Worm (Caenorhabditis elegans) whole organism, L4 larva: ENCODE results near the gene smcl-1.
A peak's percentile ranks its signal among the peaks of the same experiment; 100 is the strongest.

Experiments used
- F44E2.7 ChIP-seq: fragments of 200-800 bp; sonication (Bioruptor generic); IDR thresholded peaks from 2 replicates; pipeline ENCODE4 v2.1.2; 2022; ENCODE audit warnings: missing genetic modification characterization, missing compliant biosample characterization
- F49E8.2 ChIP-seq: sonication (generic microtip); optimal IDR thresholded peaks from 2 replicates; lab custom pipeline; 2016; ENCODE audit warnings: missing compliant biosample characterization, mild to moderate bottlenecking, missing genetic modification characterization, borderline replicate concordance
- Y48G9A.11 ChIP-seq: fragments of 200-800 bp; sonication (Bioruptor generic); IDR thresholded peaks from 2 replicates; pipeline ENCODE4 v1.3.6; 2022; ENCODE audit warnings: missing genetic modification reagents, missing genetic modification characterization, missing compliant biosample characterization
- ZK337.2 ChIP-seq: fragments of 200-800 bp; sonication (Bioruptor generic); IDR thresholded peaks from 2 replicates; pipeline ENCODE4 v1.3.6; 2022; ENCODE audit warnings: missing genetic modification reagents, missing genetic modification characterization, missing compliant biosample characterization
- aha-1 ChIP-seq: fragments of 150-350 bp; peaks from one replicate; lab custom pipeline; 2014; ENCODE audit warnings: missing biosample characterization, missing genetic modification characterization
- ceh-28 ChIP-seq: fragments of 150-350 bp; optimal IDR thresholded peaks from 2 replicates; lab custom pipeline; 2014; ENCODE audit warnings: missing biosample characterization, missing genetic modification reagents, missing genetic modification characterization
- cey-2 ChIP-seq: sonication (generic microtip); optimal IDR thresholded peaks from 3 replicates; lab custom pipeline; 2017; ENCODE audit warnings: missing genetic modification characterization, mild to moderate bottlenecking, missing compliant biosample characterization, antibody characterized with exemption, borderline replicate concordance; ENCODE audit not compliant: insufficient read depth
- ctbp-1 ChIP-seq: fragments of 200-800 bp; sonication (Bioruptor generic); IDR thresholded peaks from 2 replicates; pipeline ENCODE4 v1.3.6; 2022; ENCODE audit warnings: missing genetic modification reagents, missing genetic modification characterization, missing compliant biosample characterization
- daf-16 ChIP-seq, 3 experiments: sonication (generic microtip); optimal IDR thresholded peaks; 2 replicates each; lab custom pipeline; 2016 to 2017; ENCODE audit warnings: missing genetic modification characterization in 3 of 3, missing genetic modification reagents in 3 of 3, mild to moderate bottlenecking in 2 of 3, missing compliant biosample characterization in 2 of 3, missing biosample characterization in 1 of 3, moderate library complexity in 1 of 3
- dmd-6 ChIP-seq: fragments of 200-800 bp; sonication (Bioruptor generic); IDR thresholded peaks from 2 replicates; pipeline ENCODE4 v1.3.6; 2022; ENCODE audit warnings: missing genetic modification reagents, missing genetic modification characterization, missing compliant biosample characterization
- dmd-9 ChIP-seq: fragments of 200-800 bp; sonication (Bioruptor generic); IDR thresholded peaks from 2 replicates; pipeline ENCODE4 v1.3.6; 2022; ENCODE audit warnings: missing genetic modification reagents, missing genetic modification characterization, missing compliant biosample characterization
- dpl-1 ChIP-seq: fragments of 150-350 bp; optimal IDR thresholded peaks from 2 replicates; lab custom pipeline; 2014; ENCODE audit warnings: missing biosample characterization, missing genetic modification reagents, missing genetic modification characterization
- dve-1 ChIP-seq: sonication (generic microtip); optimal IDR thresholded peaks from 2 replicates; lab custom pipeline; 2017; ENCODE audit warnings: antibody characterized with exemption, mild to moderate bottlenecking, missing genetic modification characterization, missing compliant biosample characterization; ENCODE audit not compliant: insufficient read depth
- egl-27 ChIP-seq: sonication (generic microtip); optimal IDR thresholded peaks from 3 replicates; lab custom pipeline; 2017; ENCODE audit warnings: missing biosample characterization, missing genetic modification reagents, missing genetic modification characterization
- fkh-10 ChIP-seq: fragments of 150-350 bp; optimal IDR thresholded peaks from 2 replicates; lab custom pipeline; 2014; ENCODE audit warnings: missing biosample characterization, missing genetic modification reagents, missing genetic modification characterization
- hlh-30 ChIP-seq: sonication (generic microtip); optimal IDR thresholded peaks from 2 replicates; lab custom pipeline; 2017; ENCODE audit warnings: antibody characterized with exemption, mild to moderate bottlenecking, missing genetic modification characterization, missing compliant biosample characterization; ENCODE audit not compliant: insufficient read depth
- hmg-1.1 ChIP-seq: fragments of 200-800 bp; sonication (Bioruptor generic); IDR thresholded peaks from 2 replicates; pipeline ENCODE4 v1.3.6; 2022; ENCODE audit warnings: missing genetic modification reagents, missing genetic modification characterization, missing compliant biosample characterization
- lin-15B ChIP-seq: fragments of 150-350 bp; sonication (generic microtip); optimal IDR thresholded peaks from 3 replicates; lab custom pipeline; 2014; ENCODE audit warnings: missing biosample characterization, missing genetic modification characterization
- madf-5 ChIP-seq, 2 experiments: fragments of 200-800 bp; sonication (Bioruptor generic); IDR thresholded peaks; 2 replicates each; pipeline ENCODE4 v1.3.6; 2022; ENCODE audit warnings: missing compliant biosample characterization in 2 of 2, missing genetic modification characterization in 2 of 2
- madf-9 ChIP-seq: fragments of 200-800 bp; sonication (Bioruptor generic); conservative IDR thresholded peaks from 2 replicates; pipeline ENCODE4 v1.3.6; 2022; ENCODE audit warnings: missing genetic modification reagents, missing genetic modification characterization, missing compliant biosample characterization
- mxl-2 ChIP-seq: fragments of 200-800 bp; sonication (Bioruptor generic); conservative IDR thresholded peaks from 2 replicates; pipeline ENCODE4 v1.3.6; 2022; ENCODE audit warnings: missing genetic modification reagents, missing genetic modification characterization, missing compliant biosample characterization
- mxl-3 ChIP-seq: fragments of 200-800 bp; sonication (Bioruptor generic); optimal IDR thresholded peaks from 2 replicates; lab custom pipeline; 2018; ENCODE audit warnings: mild to moderate bottlenecking, missing genetic modification characterization, missing compliant biosample characterization
- nhr-10 ChIP-seq: fragments of 150-350 bp; optimal IDR thresholded peaks from 2 replicates; lab custom pipeline; 2014; ENCODE audit warnings: missing biosample characterization, missing genetic modification characterization
- nhr-102 ChIP-seq: sonication (generic microtip); optimal IDR thresholded peaks from 2 replicates; lab custom pipeline; 2016; ENCODE audit warnings: mild to moderate bottlenecking, missing genetic modification characterization, moderate library complexity, missing compliant biosample characterization
- nhr-11 ChIP-seq: fragments of 150-350 bp; optimal IDR thresholded peaks from 2 replicates; lab custom pipeline; 2014; ENCODE audit warnings: missing biosample characterization, missing genetic modification characterization
- nhr-25 ChIP-seq: sonication (generic microtip); optimal IDR thresholded peaks from 2 replicates; lab custom pipeline; 2017; ENCODE audit warnings: missing genetic modification characterization, mild to moderate bottlenecking, missing compliant biosample characterization, antibody characterized with exemption, moderate library complexity, borderline replicate concordance; ENCODE audit not compliant: insufficient read depth
- nhr-28 ChIP-seq: fragments of 150-350 bp; optimal IDR thresholded peaks from 2 replicates; lab custom pipeline; 2014; ENCODE audit warnings: missing biosample characterization, missing genetic modification characterization
- nhr-41 ChIP-seq: fragments of 200-800 bp; sonication (Bioruptor generic); IDR thresholded peaks from 2 replicates; pipeline ENCODE4 v1.3.6; 2022; ENCODE audit warnings: missing genetic modification reagents, missing genetic modification characterization, missing compliant biosample characterization
- nhr-42 ChIP-seq: fragments of 200-800 bp; sonication (Bioruptor generic); IDR thresholded peaks from 2 replicates; pipeline ENCODE4 v1.3.6; 2022; ENCODE audit warnings: missing genetic modification characterization, missing compliant biosample characterization
- nhr-48 ChIP-seq: sonication (generic microtip); optimal IDR thresholded peaks from 2 replicates; lab custom pipeline; 2016; ENCODE audit warnings: mild to moderate bottlenecking, missing genetic modification characterization, missing compliant biosample characterization
- nhr-76 ChIP-seq: fragments of 150-350 bp; optimal IDR thresholded peaks from 2 replicates; lab custom pipeline; 2014; ENCODE audit warnings: missing biosample characterization, missing genetic modification characterization
- php-3 ChIP-seq: fragments of 200-800 bp; sonication (Bioruptor generic); IDR thresholded peaks from 2 replicates; pipeline ENCODE4 v1.3.6; 2022; ENCODE audit warnings: missing genetic modification reagents, missing genetic modification characterization, missing compliant biosample characterization
- pqm-1 ChIP-seq: sonication (generic microtip); optimal IDR thresholded peaks from 2 replicates; lab custom pipeline; 2017; ENCODE audit warnings: missing biosample characterization, missing genetic modification characterization
- set-16 ChIP-seq: fragments of 200-800 bp; sonication (Bioruptor generic); IDR thresholded peaks from 2 replicates; pipeline ENCODE4 v1.3.6; 2022; ENCODE audit warnings: missing genetic modification reagents, missing genetic modification characterization, missing compliant biosample characterization
- tra-1 ChIP-seq: fragments of 200-800 bp; sonication (Bioruptor generic); IDR thresholded peaks from 2 replicates; pipeline ENCODE4 v1.3.6; 2022; ENCODE audit warnings: missing genetic modification reagents, missing genetic modification characterization, missing compliant biosample characterization
- vab-7 ChIP-seq: fragments of 200-800 bp; sonication (Bioruptor generic); IDR thresholded peaks from 2 replicates; pipeline ENCODE4 v1.3.6; 2022; ENCODE audit warnings: missing genetic modification reagents, missing genetic modification characterization, missing compliant biosample characterization
- zip-2 ChIP-seq: fragments of 150-350 bp; optimal IDR thresholded peaks from 2 replicates; lab custom pipeline; 2014; ENCODE audit warnings: missing biosample characterization, missing genetic modification characterization

smcl-1 gene

DNA sequence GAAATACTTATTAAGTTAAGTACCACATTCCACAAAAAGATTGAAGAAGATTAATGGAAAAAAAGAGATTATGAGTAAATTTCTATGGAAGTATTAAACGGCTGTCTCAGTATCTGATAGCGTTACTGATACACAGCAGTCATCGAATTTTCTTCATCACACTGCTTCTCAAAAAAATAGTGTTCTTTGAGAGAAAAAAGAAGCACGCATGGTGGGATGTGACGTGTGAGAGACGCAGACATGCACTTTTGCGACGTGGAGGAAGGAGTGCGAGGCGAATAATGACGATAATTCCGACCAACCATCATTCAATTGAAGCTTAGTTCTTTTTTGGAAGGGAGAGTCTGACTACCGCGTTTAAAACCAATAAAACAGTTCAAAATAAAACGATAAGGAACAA lies 17.0 kb downstream of the smcl-1 start, which contains the start of gene C44C10.11 (continued):
- TF ChIP-seq egl-27 (tag; lab: Kevin White, UChicago) (no peak), dmd-9 (GFP tag; lab: Robert Waterston, UW) (no peak), nhr-25 (no peak), fkh-10 (GFP tag; lab: Kevin White, UChicago) (no peak), nhr-102 (tag; lab: Kevin White, UChicago) (no peak), php-3 (GFP tag; lab: Robert Waterston, UW) (no peak), Y48G9A.11 (GFP tag; lab: Robert Waterston, UW) (no peak), F49E8.2 (tag; lab: Kevin White, UChicago) (no peak), nhr-41 (GFP tag; lab: Robert Waterston, UW) (0 out of 2 replicates have a peak, but pooled peaks have one; percentile 46), nhr-11 (no peak), pqm-1 (tag; lab: Kevin White, UChicago) (peak; percentile 69), ceh-28 (tag; lab: Kevin White, UChicago) (no peak), madf-9 (GFP tag; lab: Robert Waterston, UW) (no peak), mxl-3 (GFP tag; lab: Kevin White, UChicago) (peak; percentile 95), F44E2.7 (GFP tag; lab: Robert Waterston, UW) (no peak), dpl-1 (GFP tag; lab: Kevin White, UChicago) (no peak), nhr-28 (tag; lab: Kevin White, UChicago) (peak; percentile 87), tra-1 (peak; percentile 60; the same call in 1 of the 2 replicates), cey-2 (tag; lab: Kevin White, UChicago) (no peak), ctbp-1 (GFP tag; lab: Robert Waterston, UW) (no peak), dve-1 (tag; lab: Kevin White, UChicago) (peak; percentile 75), zip-2 (tag; lab: Kevin White, UChicago) (no peak), ZK337.2 (no peak), vab-7 (GFP tag; lab: Robert Waterston, UW) (no peak), nhr-76 (tag; lab: Kevin White, UChicago) (no peak), lin-15B (tag; lab: Kevin White, UChicago) (no peak), hmg-1.1 (GFP tag; lab: Robert Waterston, UW) (0 out of 2 replicates have a peak, but pooled peaks have one; percentile 22), hlh-30 (peak; percentile 77), nhr-48 (tag; lab: Kevin White, UChicago) (peak; percentile 73), nhr-10 (tag; lab: Kevin White, UChicago) (peak; percentile 8), nhr-42 (GFP tag; lab: Robert Waterston, UW) (no peak), mxl-2 (no peak), daf-16 (GFP tag; optimal IDR thresholded peaks at IDR 0.05; lab: Kevin White, UChicago) (no peak), daf-16 (tag; optimal IDR thresholded peaks at IDR 0.05; lab: Kevin White, UChicago) (peak; percentile 46)

DNA sequence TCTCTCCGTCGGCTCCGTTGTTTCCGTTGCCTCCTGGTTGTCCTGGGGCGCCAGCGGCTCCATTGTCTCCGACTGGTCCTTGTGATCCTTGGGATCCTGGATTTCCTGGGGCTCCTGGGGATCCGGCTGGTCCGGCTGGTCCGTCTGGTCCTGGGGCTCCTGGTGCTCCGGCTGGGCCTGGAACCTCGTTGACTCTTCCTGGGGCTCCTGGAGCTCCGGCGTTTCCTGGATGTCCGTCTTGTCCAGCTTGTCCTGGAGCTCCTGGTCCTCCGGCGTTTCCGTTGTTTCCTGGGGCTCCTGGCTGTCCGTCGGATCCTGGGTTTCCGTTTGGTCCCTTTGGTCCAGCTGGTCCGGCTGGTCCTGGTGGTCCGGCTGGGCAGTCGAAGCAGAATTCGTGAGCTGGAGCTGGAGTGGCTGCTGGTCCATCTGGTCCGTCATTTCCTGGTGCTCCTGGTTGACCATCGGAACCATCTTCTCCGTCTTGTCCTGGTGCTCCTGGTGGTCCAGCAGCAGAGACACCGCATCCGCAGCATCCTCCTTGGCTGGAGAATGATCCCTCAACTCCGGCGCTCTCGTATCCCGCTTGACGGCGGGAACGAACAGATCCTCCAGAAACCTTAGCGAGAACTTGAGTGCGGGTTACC lies 18.3 kb downstream of the smcl-1 start:
- TF ChIP-seq aha-1 (tag; lab: Kevin White, UChicago) (peak; percentile 58), dmd-6 (GFP tag; lab: Robert Waterston, UW) (no peak), set-16 (peak; percentile 98), nhr-28 (tag; lab: Kevin White, UChicago) (no peak), madf-5 (GFP tag; IDR thresholded peaks at IDR 0.05; lab: Robert Waterston, UW) (0 out of 4 replicates have a peak, but pooled peaks of 1 of the 2 experiments have one; percentile 23)
